Worm (Caenorhabditis elegans) whole organism, mixed stage, embryonic: Measurements from ENCODE around the gene ugt-51.
A peak's percentile ranks its signal among the peaks of the same experiment; 100 is the strongest.

Experiments used
- M03D4.4 ChIP-seq: sonication (generic microtip); optimal IDR thresholded peaks from 2 replicates; lab custom pipeline; 2017; ENCODE audit warnings: mild to moderate bottlenecking, missing genetic modification characterization, missing compliant biosample characterization
- blmp-1 ChIP-seq: fragments of 150-350 bp; optimal IDR thresholded peaks from 2 replicates; lab custom pipeline; 2014; ENCODE audit warnings: missing biosample characterization, missing genetic modification characterization
- ceh-39 ChIP-seq: fragments of 150-350 bp; optimal IDR thresholded peaks from 2 replicates; lab custom pipeline; 2014; ENCODE audit warnings: missing biosample characterization, missing genetic modification characterization
- ceh-43 ChIP-seq: fragments of 200-800 bp; sonication (Bioruptor generic); optimal IDR thresholded peaks from 2 replicates; lab custom pipeline; 2018; ENCODE audit warnings: mild to moderate bottlenecking, missing genetic modification characterization, moderate library complexity, missing compliant biosample characterization
- ces-1 ChIP-seq: fragments of 150-350 bp; optimal IDR thresholded peaks from 2 replicates; lab custom pipeline; 2014; ENCODE audit warnings: missing biosample characterization, missing genetic modification reagents, missing genetic modification characterization
- cnd-1 ChIP-seq: fragments of 200-800 bp; sonication (Bioruptor generic); optimal IDR thresholded peaks from 2 replicates; lab custom pipeline; 2018; ENCODE audit warnings: mild to moderate bottlenecking, missing genetic modification characterization, missing compliant biosample characterization
- drap-1 ChIP-seq: fragments of 200-800 bp; sonication (Bioruptor generic); optimal IDR thresholded peaks from 3 replicates; lab custom pipeline; 2018; ENCODE audit warnings: mild to moderate bottlenecking, missing genetic modification characterization, missing compliant biosample characterization
- elt-1 ChIP-seq: sonication (generic microtip); optimal IDR thresholded peaks from 2 replicates; lab custom pipeline; 2017; ENCODE audit warnings: missing genetic modification characterization, mild to moderate bottlenecking, missing compliant biosample characterization, antibody characterized with exemption, moderate library complexity, borderline replicate concordance; ENCODE audit not compliant: insufficient read depth
- elt-3 ChIP-seq: fragments of 150-350 bp; optimal IDR thresholded peaks from 2 replicates; lab custom pipeline; 2014; ENCODE audit warnings: missing biosample characterization, missing genetic modification characterization
- flh-1 ChIP-seq: fragments of 200-800 bp; sonication (Bioruptor generic); optimal IDR thresholded peaks from 2 replicates; lab custom pipeline; 2018; ENCODE audit warnings: mild to moderate bottlenecking, missing genetic modification characterization, moderate library complexity, missing compliant biosample characterization
- ham-2 ChIP-seq: fragments of 200-800 bp; sonication (Bioruptor generic); optimal IDR thresholded peaks from 2 replicates; lab custom pipeline; 2018; ENCODE audit warnings: mild to moderate bottlenecking, missing genetic modification characterization, missing compliant biosample characterization
- hlh-1 ChIP-seq: fragments of 150-350 bp; optimal IDR thresholded peaks from 2 replicates; lab custom pipeline; 2014; ENCODE audit warnings: missing biosample characterization, missing genetic modification reagents, missing genetic modification characterization
- lin-13 ChIP-seq: fragments of 150-350 bp; optimal IDR thresholded peaks from 2 replicates; lab custom pipeline; 2014; ENCODE audit warnings: missing biosample characterization, missing genetic modification characterization
- lsy-2 ChIP-seq: fragments of 150-350 bp; optimal IDR thresholded peaks from 2 replicates; lab custom pipeline; 2014; ENCODE audit warnings: missing biosample characterization, missing genetic modification characterization
- mep-1 ChIP-seq: fragments of 150-350 bp; optimal IDR thresholded peaks from 2 replicates; lab custom pipeline; 2017; ENCODE audit warnings: missing biosample characterization, missing genetic modification reagents, missing genetic modification characterization, inconsistent platforms
- nhr-12 ChIP-seq: fragments of 150-350 bp; optimal IDR thresholded peaks from 2 replicates; lab custom pipeline; 2014; ENCODE audit warnings: missing biosample characterization, missing genetic modification characterization
- nhr-2 ChIP-seq: fragments of 150-350 bp; optimal IDR thresholded peaks from 2 replicates; lab custom pipeline; 2014; ENCODE audit warnings: missing biosample characterization, missing genetic modification characterization
- nhr-237 ChIP-seq: fragments of 150-350 bp; optimal IDR thresholded peaks from 2 replicates; lab custom pipeline; 2014; ENCODE audit warnings: missing biosample characterization, missing genetic modification characterization
- nhr-76 ChIP-seq: sonication (generic microtip); optimal IDR thresholded peaks from 2 replicates; lab custom pipeline; 2017; ENCODE audit warnings: missing biosample characterization, missing genetic modification characterization
- pha-4 ChIP-seq: fragments of 150-350 bp; optimal IDR thresholded peaks from 2 replicates; lab custom pipeline; 2018; ENCODE audit warnings: missing biosample characterization, missing genetic modification reagents, missing genetic modification characterization
- sem-2 ChIP-seq: fragments of 200-800 bp; sonication (Bioruptor generic); optimal IDR thresholded peaks from 2 replicates; lab custom pipeline; 2018; ENCODE audit warnings: mild to moderate bottlenecking, missing genetic modification characterization, missing compliant biosample characterization
- snpc-4 ChIP-seq: fragments of 150-350 bp; optimal IDR thresholded peaks from 2 replicates; lab custom pipeline; 2014; ENCODE audit warnings: missing biosample characterization, missing genetic modification characterization
- sptf-1 ChIP-seq: sonication (generic microtip); optimal IDR thresholded peaks from 2 replicates; lab custom pipeline; 2017; ENCODE audit warnings: mild to moderate bottlenecking, missing genetic modification characterization, moderate library complexity, missing compliant biosample characterization
- tbx-8 ChIP-seq: fragments of 200-800 bp; sonication (Bioruptor generic); optimal IDR thresholded peaks from 2 replicates; lab custom pipeline; 2018; ENCODE audit warnings: mild to moderate bottlenecking, missing genetic modification characterization, moderate library complexity, missing compliant biosample characterization
- unc-39 ChIP-seq: fragments of 150-350 bp; optimal IDR thresholded peaks from 2 replicates; lab custom pipeline; 2014; ENCODE audit warnings: missing biosample characterization, missing genetic modification characterization
- unc-62 ChIP-seq: fragments of 150-350 bp; optimal IDR thresholded peaks from 2 replicates; lab custom pipeline; 2014; ENCODE audit warnings: missing biosample characterization, missing genetic modification reagents, missing genetic modification characterization
- zip-8 ChIP-seq: fragments of 150-350 bp; optimal IDR thresholded peaks from 2 replicates; lab custom pipeline; 2014; ENCODE audit warnings: missing biosample characterization, missing genetic modification characterization
- ztf-11 ChIP-seq: fragments of 150-350 bp; optimal IDR thresholded peaks from 2 replicates; lab custom pipeline; 2014; ENCODE audit warnings: missing biosample characterization, missing genetic modification characterization

The ugt-51 gene

DNA sequence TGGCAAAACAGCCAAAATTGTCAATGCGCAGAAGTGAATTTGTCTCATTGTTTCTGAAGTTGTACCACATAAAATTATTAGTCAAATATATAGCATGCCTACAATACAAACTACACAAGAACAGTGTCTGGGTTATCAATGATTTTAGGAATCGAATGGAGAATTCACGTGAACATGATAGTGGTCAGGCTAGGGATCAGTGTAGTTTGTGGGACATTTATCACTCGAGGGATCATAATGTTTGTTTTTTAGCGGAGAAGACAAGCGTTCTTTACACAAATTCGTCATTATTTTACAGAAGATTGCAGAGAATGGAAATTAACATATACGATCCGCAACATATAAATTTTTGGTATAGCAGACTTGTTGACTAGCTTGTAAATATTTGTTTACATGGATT lies at the start of gene ugt-51:
TSS of gene ugt-51 (minus strand) at position 101 of the 400 bp plus-strand sequence.
- TF ChIP-seq lin-13 (tag; lab: Kevin White, UChicago) (no peak), flh-1 (GFP tag; lab: Kevin White, UChicago) (no peak), pha-4 (tag; lab: Kevin White, UChicago) (no peak), ztf-11 (tag; lab: Kevin White, UChicago) (no peak), ham-2 (GFP tag; lab: Kevin White, UChicago) (no peak), hlh-1 (tag; lab: Kevin White, UChicago) (no peak), tbx-8 (GFP tag; lab: Kevin White, UChicago) (no peak), drap-1 (GFP tag; lab: Kevin White, UChicago) (no peak), mep-1 (tag; lab: Kevin White, UChicago) (no peak), elt-3 (tag; lab: Kevin White, UChicago) (no peak), M03D4.4 (tag; lab: Kevin White, UChicago) (no peak), elt-1 (tag; lab: Kevin White, UChicago) (no peak)

ce11 chrV:5225660-5226059 lies 48.6 kb upstream of the ugt-51 start:
- TF ChIP-seq nhr-237 (tag; lab: Kevin White, UChicago) = no peak
- no peak for TF ChIP-seq sem-2 (GFP tag; lab: Kevin White, UChicago)
- TF ChIP-seq M03D4.4 (tag; lab: Kevin White, UChicago) = no peak
- no peak for TF ChIP-seq snpc-4 (tag; lab: Kevin White, UChicago)
- no peak for TF ChIP-seq cnd-1
- no peak for TF ChIP-seq lin-13 (tag; lab: Kevin White, UChicago)
- TF ChIP-seq ces-1 (GFP tag; lab: Kevin White, UChicago) = no peak
- no peak for TF ChIP-seq nhr-2 (tag; lab: Kevin White, UChicago)
- no peak for TF ChIP-seq hlh-1 (tag; lab: Kevin White, UChicago)

ce11 chrV:5223044-5223443 lies 45.9 kb upstream of the ugt-51 start, which contains the start of gene Y49G5B.1:
Gene Y49G5B.1, plus strand, starts transcription at chrV:5223367.
- TF ChIP-seq unc-39 (tag; lab: Kevin White, UChicago) = no peak
- TF ChIP-seq cnd-1 = no peak
- no peak for TF ChIP-seq unc-62 (GFP tag; lab: Kevin White, UChicago)
- TF ChIP-seq nhr-12 (tag; lab: Kevin White, UChicago) = no peak
- no peak for TF ChIP-seq sptf-1
- no peak for TF ChIP-seq nhr-237 (tag; lab: Kevin White, UChicago)

DNA sequence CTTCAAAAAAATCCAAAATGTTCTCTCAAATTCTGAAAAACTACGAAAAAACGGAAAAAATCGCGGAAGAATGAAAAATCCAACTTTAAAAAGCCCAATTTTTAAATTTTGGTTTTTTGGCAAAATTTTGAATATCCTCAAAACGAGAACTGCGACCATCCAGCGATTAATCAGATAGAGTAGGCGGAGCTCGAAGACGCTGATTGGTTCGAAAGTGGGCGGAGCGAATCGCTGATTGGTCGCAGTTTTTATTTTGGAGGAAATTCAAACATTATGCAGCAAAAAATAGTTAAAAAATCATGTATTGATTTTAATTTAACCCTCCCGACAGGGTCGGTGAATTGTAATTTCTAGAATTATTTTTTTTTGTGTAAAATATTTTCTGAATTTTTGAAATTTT lies 36.6 kb upstream of the ugt-51 start:
- TF ChIP-seq lin-13 (tag; lab: Kevin White, UChicago) = no peak
- no peak for TF ChIP-seq drap-1 (GFP tag; lab: Kevin White, UChicago)
- TF ChIP-seq nhr-237 (tag; lab: Kevin White, UChicago) = no peak
- no peak for TF ChIP-seq ceh-43
- TF ChIP-seq unc-62 (GFP tag; lab: Kevin White, UChicago) = no peak
- TF ChIP-seq nhr-76 = no peak
- no peak for TF ChIP-seq blmp-1
- TF ChIP-seq lsy-2 (tag; lab: Kevin White, UChicago) = no peak
- TF ChIP-seq zip-8 (tag; lab: Kevin White, UChicago) = no peak
- TF ChIP-seq ceh-39 = no peak

DNA sequence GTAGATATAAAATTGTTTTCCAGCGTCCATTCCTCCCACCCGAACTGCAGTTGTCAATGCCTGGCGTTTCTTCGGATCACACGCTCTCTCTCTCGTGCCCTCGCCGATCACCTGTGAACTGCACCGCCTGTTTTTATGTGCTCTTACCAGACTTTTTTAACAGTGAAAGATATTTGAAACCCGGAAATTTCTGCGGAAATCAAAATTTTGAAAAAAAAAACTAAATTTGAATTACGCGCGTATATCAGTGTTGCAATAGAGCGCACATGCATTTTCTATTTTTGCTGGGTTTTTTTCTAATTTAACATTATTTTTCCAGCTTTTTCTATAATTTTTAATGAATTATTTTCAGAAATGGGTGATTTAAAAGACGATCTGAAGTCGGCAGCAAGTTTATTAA lies 27.0 kb upstream of the ugt-51 start, which contains the start of gene ttc-37:
TSS of gene ttc-37 (plus strand) at position 349 of the 400 bp plus-strand sequence.
- TF ChIP-seq blmp-1 (no peak), nhr-237 (tag; lab: Kevin White, UChicago) (peak; percentile 3)

ce11 chrV:5203643-5204042 lies 26.5 kb upstream of the ugt-51 start:
- TF ChIP-seq blmp-1 (no peak), pha-4 (tag; lab: Kevin White, UChicago) (no peak), unc-39 (tag; lab: Kevin White, UChicago) (no peak), sptf-1 (no peak)
- TF ChIP-seq, all 35 proteins: peak for 0

- TF ChIP-seq ham-2 (GFP tag; lab: Kevin White, UChicago) = no peak
- no peak for TF ChIP-seq blmp-1
- TF ChIP-seq unc-62 (GFP tag; lab: Kevin White, UChicago) = peak; percentile 11
- TF ChIP-seq elt-1 (tag; lab: Kevin White, UChicago) = no peak
- no peak for TF ChIP-seq tbx-8 (GFP tag; lab: Kevin White, UChicago)
- no peak for TF ChIP-seq nhr-76
- no peak for TF ChIP-seq drap-1 (GFP tag; lab: Kevin White, UChicago)
Observed at ce11 chrV:5201706-5202105, 24.6 kb upstream of the ugt-51 start.
